Worm (Caenorhabditis elegans) whole organism, early embryonic: ENCODE results near the gene Y51H4A.5.

Source experiments
- F13C5.2 ChIP-seq: sonication (generic microtip); optimal IDR thresholded peaks from 2 replicates; lab custom pipeline; 2017; ENCODE audit warnings: mild to moderate bottlenecking, missing genetic modification characterization, inconsistent platforms, missing compliant biosample characterization
- aly-1 ChIP-seq: sonication (generic microtip); optimal IDR thresholded peaks from 2 replicates; lab custom pipeline; 2016; ENCODE audit warnings: missing genetic modification characterization, missing compliant biosample characterization
- ama-1 ChIP-seq: fragments of 150-350 bp; optimal IDR thresholded peaks from 2 replicates; lab custom pipeline; 2014
- ceh-13 ChIP-seq: fragments of 200-800 bp; sonication (Bioruptor generic); optimal IDR thresholded peaks from 2 replicates; lab custom pipeline; 2018; ENCODE audit warnings: mild to moderate bottlenecking, missing genetic modification characterization, missing compliant biosample characterization
- scrt-1 ChIP-seq: fragments of 200-800 bp; sonication (Bioruptor generic); IDR thresholded peaks from 2 replicates; pipeline ENCODE4 v1.3.6; 2022; ENCODE audit warnings: missing genetic modification characterization, missing compliant biosample characterization
- sea-1 ChIP-seq: fragments of 200-800 bp; sonication (Bioruptor generic); conservative IDR thresholded peaks from 2 replicates; pipeline ENCODE4 v1.3.6; 2022; ENCODE audit warnings: missing genetic modification characterization, missing compliant biosample characterization
- tra-4 ChIP-seq: sonication (generic microtip); optimal IDR thresholded peaks from 2 replicates; lab custom pipeline; 2017; ENCODE audit warnings: missing genetic modification characterization, missing compliant biosample characterization

DNA sequence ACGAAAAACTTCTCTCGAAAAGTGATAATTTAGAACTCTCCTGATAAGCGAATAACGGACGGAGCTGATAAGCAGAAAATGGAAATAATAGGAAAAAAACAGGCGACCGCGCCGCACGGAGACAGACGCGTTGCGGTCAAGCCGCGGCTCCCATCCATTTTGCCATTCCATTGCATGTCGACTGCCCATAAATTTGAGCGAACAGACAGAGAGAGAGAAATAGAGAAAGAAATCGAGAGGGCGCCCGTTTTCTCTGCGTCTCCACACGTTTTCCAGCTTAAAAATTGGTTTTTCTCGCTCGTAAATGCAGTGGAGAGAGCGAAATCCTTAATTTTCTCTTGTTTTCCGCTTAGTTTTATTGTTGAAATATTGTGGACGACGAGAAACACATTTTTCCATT lies 24.1 kb downstream of the Y51H4A.5 start:
- no peak for TF ChIP-seq scrt-1 (GFP tag; lab: Robert Waterston, UW)
- no peak for TF ChIP-seq sea-1 (GFP tag; lab: Robert Waterston, UW)
- no peak for TF ChIP-seq F13C5.2 (tag; lab: Kevin White, UChicago)
- TF ChIP-seq ama-1 (lab: Kevin White, UChicago), result no peak
- TF ChIP-seq aly-1, result no peak
- no peak for TF ChIP-seq tra-4 (tag; lab: Kevin White, UChicago)
- TF ChIP-seq ceh-13 (GFP tag; lab: Kevin White, UChicago), result no peak
